Worm (Caenorhabditis elegans) whole organism, L4/young adult: Measurements from ENCODE around the gene C55A6.7.

Experiments
- dao-5 ChIP-seq: sonication (generic microtip); optimal IDR thresholded peaks from 2 replicates; lab custom pipeline; 2016; ENCODE audit warnings: missing genotype, missing genetic modification characterization, moderate library complexity, missing compliant biosample characterization
- him-1 ChIP-seq: sonication (generic microtip); optimal IDR thresholded peaks from 2 replicates; lab custom pipeline; 2016; ENCODE audit warnings: missing genotype, missing genetic modification reagents, missing genetic modification characterization, missing compliant biosample characterization

- TF ChIP-seq dao-5 (no peak), him-1 (tag; lab: Kevin White, UChicago) (no peak)
Observed at ce11 chrV:11564573-11564972, 44.2 kb upstream of the C55A6.7 start, which contains the start of gene srx-87.
